Worm (Caenorhabditis elegans) whole organism, L2 larva: ENCODE results near the gene H25K10.1.

Experiments used
- aly-2 ChIP-seq: fragments of 150-350 bp; optimal IDR thresholded peaks from 2 replicates; lab custom pipeline; 2014; ENCODE audit warnings: missing biosample characterization, missing genetic modification characterization
- elt-3 ChIP-seq: sonication (generic microtip); optimal IDR thresholded peaks from 2 replicates; lab custom pipeline; 2017; ENCODE audit warnings: missing biosample characterization, missing genetic modification characterization
- lin-13 ChIP-seq: fragments of 150-350 bp; optimal IDR thresholded peaks from 2 replicates; lab custom pipeline; 2014; ENCODE audit warnings: missing biosample characterization, missing genetic modification reagents, missing genetic modification characterization
- lin-39 ChIP-seq: fragments of 150-350 bp; optimal IDR thresholded peaks from 2 replicates; lab custom pipeline; 2014; ENCODE audit warnings: missing biosample characterization, missing genetic modification reagents, missing genetic modification characterization
- nhr-11 ChIP-seq: fragments of 150-350 bp; optimal IDR thresholded peaks from 2 replicates; lab custom pipeline; 2014; ENCODE audit warnings: missing biosample characterization, missing genetic modification characterization
- nhr-237 ChIP-seq: fragments of 150-350 bp; optimal IDR thresholded peaks from 2 replicates; lab custom pipeline; 2014; ENCODE audit warnings: missing biosample characterization, missing genetic modification characterization
- nhr-25 ChIP-seq: fragments of 150-350 bp; sonication (generic microtip); optimal IDR thresholded peaks from 3 replicates; lab custom pipeline; 2014; ENCODE audit warnings: missing biosample characterization, missing genetic modification characterization
- skn-1 ChIP-seq: sonication (generic microtip); optimal IDR thresholded peaks from 2 replicates; lab custom pipeline; 2017; ENCODE audit warnings: missing biosample characterization, missing genetic modification characterization
- unc-62 ChIP-seq: fragments of 150-350 bp; optimal IDR thresholded peaks from 2 replicates; lab custom pipeline; 2014; ENCODE audit warnings: missing biosample characterization, missing genetic modification reagents, missing genetic modification characterization
- ztf-11 ChIP-seq: sonication (generic microtip); optimal IDR thresholded peaks from 2 replicates; lab custom pipeline; 2017; ENCODE audit warnings: missing biosample characterization, missing genetic modification characterization

DNA sequence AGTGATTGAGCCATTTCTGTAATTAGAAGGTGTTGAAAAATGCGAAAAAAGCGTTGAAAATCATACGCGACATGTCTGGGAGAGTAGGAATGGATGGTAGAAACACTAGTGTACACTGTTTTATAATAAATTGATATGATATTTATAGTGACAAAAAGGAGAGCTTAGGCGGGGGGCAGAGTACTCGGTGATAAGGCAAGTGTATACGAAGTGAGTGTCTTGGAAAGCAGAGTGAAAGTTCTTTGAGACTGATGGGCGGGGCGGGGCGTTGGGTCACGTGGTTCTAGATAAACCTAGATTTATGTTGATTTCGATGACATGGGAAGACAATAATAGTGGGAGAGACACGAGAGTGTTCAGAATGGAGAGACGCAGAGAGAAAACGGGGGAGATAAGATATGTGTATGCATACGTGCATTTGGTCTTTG is 31.6 kb upstream of the H25K10.1 start, which contains the start of gene gln-3:
- TF ChIP-seq ztf-11 (tag; lab: Kevin White, UChicago), result no peak
- peak; percentile 2 for TF ChIP-seq nhr-25 (tag; lab: Kevin White, UChicago)
- no peak for TF ChIP-seq nhr-237 (tag; lab: Kevin White, UChicago)
- TF ChIP-seq lin-39 (tag; lab: Kevin White, UChicago), result no peak
- TF ChIP-seq nhr-11, result no peak
- no peak for TF ChIP-seq unc-62 (GFP tag; lab: Kevin White, UChicago)
- TF ChIP-seq lin-13 (GFP tag; lab: Kevin White, UChicago), result no peak
- TF ChIP-seq aly-2 (tag; lab: Kevin White, UChicago), result no peak
- no peak for TF ChIP-seq skn-1 (tag; lab: Kevin White, UChicago)
- TF ChIP-seq elt-3, result no peak
